Worm (Caenorhabditis elegans) whole organism, young adult: ENCODE data around the gene cul-1.

Experiments
- F22D6.2 ChIP-seq: sonication (generic microtip); optimal IDR thresholded peaks from 2 replicates; lab custom pipeline; 2016; ENCODE audit warnings: mild to moderate bottlenecking, missing genetic modification characterization, missing compliant biosample characterization
- F33H1.4 ChIP-seq: fragments of 200-800 bp; sonication (Bioruptor generic); IDR thresholded peaks from 2 replicates; pipeline ENCODE4 v1.3.6; 2022; ENCODE audit warnings: missing genetic modification reagents, missing genetic modification characterization, missing compliant biosample characterization
- Y53G8AR.9 ChIP-seq: fragments of 200-800 bp; sonication (Bioruptor generic); conservative IDR thresholded peaks from 2 replicates; pipeline ENCODE4 v1.3.6; 2022; ENCODE audit warnings: missing genetic modification reagents, missing genetic modification characterization, missing compliant biosample characterization
- ama-1 ChIP-seq, 3 experiments: fragments of 150-350 bp in 1 of 3; sonication (generic microtip) in 2 of 3; optimal IDR thresholded peaks; 2 replicates each; lab custom pipeline; 2014 to 2018; ENCODE audit warnings: missing biosample characterization in 2 of 3, missing genetic modification characterization in 2 of 3, missing genetic modification reagents in 2 of 3
- dox-1 ChIP-seq: fragments of 200-800 bp; sonication (Bioruptor generic); IDR thresholded peaks from 2 replicates; pipeline ENCODE4 v1.3.6; 2022; ENCODE audit warnings: missing genetic modification reagents, missing genetic modification characterization, missing compliant biosample characterization
- lin-35 ChIP-seq, 3 experiments: fragments of 150-350 bp in 2 of 3; sonication (generic microtip) in 1 of 3; optimal IDR thresholded peaks; 2 replicates each; lab custom pipeline; 2014 to 2018; ENCODE audit warnings: missing biosample characterization in 3 of 3, missing genetic modification characterization in 3 of 3, missing genetic modification reagents in 3 of 3
- lin-54 ChIP-seq: fragments of 200-800 bp; sonication (Bioruptor generic); optimal IDR thresholded peaks from 2 replicates; lab custom pipeline; 2018; ENCODE audit warnings: mild to moderate bottlenecking, missing genetic modification characterization, missing compliant biosample characterization
- pha-4 ChIP-seq: fragments of 150-350 bp; sonication (generic microtip); optimal IDR thresholded peaks from 2 replicates; lab custom pipeline; 2014; ENCODE audit warnings: missing biosample characterization, missing genetic modification reagents, missing genetic modification characterization
- sdz-38 ChIP-seq: sonication (generic microtip); optimal IDR thresholded peaks from 2 replicates; lab custom pipeline; 2016; ENCODE audit warnings: missing genotype, missing genetic modification characterization, missing compliant biosample characterization
- zfh-2 ChIP-seq: fragments of 200-800 bp; sonication (Bioruptor generic); conservative IDR thresholded peaks from 2 replicates; pipeline ENCODE4 v1.3.6; 2022; ENCODE audit warnings: missing genetic modification reagents, missing genetic modification characterization, missing compliant biosample characterization

ce11 chrIII:10464455-10464854 is 6.6 kb upstream of the cul-1 start:
- no peak for TF ChIP-seq F22D6.2
- TF ChIP-seq Y53G8AR.9 (GFP tag; lab: Robert Waterston, UW) = no peak
- no peak for TF ChIP-seq F33H1.4 (GFP tag; lab: Robert Waterston, UW)
- TF ChIP-seq lin-35 (GFP tag; optimal IDR thresholded peaks at IDR 0.05; lab: Kevin White, UChicago) = no peak
- TF ChIP-seq sdz-38 (tag; lab: Kevin White, UChicago) = no peak
- TF ChIP-seq zfh-2 (GFP tag; lab: Robert Waterston, UW) = peak; percentile 92
- 0 out of 2 replicates have a peak, but pooled peaks have one; percentile 15 for TF ChIP-seq dox-1 (GFP tag; lab: Robert Waterston, UW)
- TF ChIP-seq lin-54 = no peak
- TF ChIP-seq pha-4 = no peak
- TF ChIP-seq ama-1 (optimal IDR thresholded peaks at IDR 0.05; lab: Kevin White, UChicago) = no peak
- TF ChIP-seq ama-1 (GFP tag; optimal IDR thresholded peaks at IDR 0.05; lab: Kevin White, UChicago) = no peak
